Worm (Caenorhabditis elegans) whole organism, young adult: Measurements from ENCODE around the gene F52D1.2.

Experiments
- F10E7.11 ChIP-seq: sonication (generic microtip); optimal IDR thresholded peaks from 2 replicates; lab custom pipeline; 2017; ENCODE audit warnings: mild to moderate bottlenecking, missing genetic modification characterization, moderate library complexity, missing compliant biosample characterization
- F22D6.2 ChIP-seq: sonication (generic microtip); optimal IDR thresholded peaks from 2 replicates; lab custom pipeline; 2016; ENCODE audit warnings: mild to moderate bottlenecking, missing genetic modification characterization, missing compliant biosample characterization
- F23B12.7 ChIP-seq: sonication (generic microtip); optimal IDR thresholded peaks from 2 replicates; lab custom pipeline; 2017; ENCODE audit warnings: missing genetic modification characterization, mild to moderate bottlenecking, missing compliant biosample characterization, antibody characterized with exemption, moderate library complexity; ENCODE audit not compliant: insufficient read depth
- F49E8.2 ChIP-seq: sonication (generic microtip); optimal IDR thresholded peaks from 3 replicates; lab custom pipeline; 2017; ENCODE audit warnings: missing genetic modification characterization, mild to moderate bottlenecking, missing compliant biosample characterization, antibody characterized with exemption, moderate library complexity; ENCODE audit not compliant: insufficient read depth
- F52B5.7 ChIP-seq: sonication (generic microtip); optimal IDR thresholded peaks from 2 replicates; lab custom pipeline; 2016; ENCODE audit warnings: mild to moderate bottlenecking, missing genetic modification characterization, missing compliant biosample characterization
- F55B11.4 ChIP-seq: sonication (generic microtip); optimal IDR thresholded peaks from 2 replicates; lab custom pipeline; 2016; ENCODE audit warnings: missing compliant biosample characterization, missing genetic modification characterization, borderline replicate concordance; ENCODE audit not compliant: insufficient read depth
- T07F8.4 ChIP-seq: sonication (generic microtip); optimal IDR thresholded peaks from 2 replicates; lab custom pipeline; 2016; ENCODE audit warnings: mild to moderate bottlenecking, missing genetic modification characterization, moderate library complexity, missing compliant biosample characterization
- Y67H2A.10 ChIP-seq: fragments of 200-800 bp; sonication (Bioruptor generic); conservative IDR thresholded peaks from 2 replicates; pipeline ENCODE4 v1.3.6; 2022; ENCODE audit warnings: missing genetic modification reagents, missing genetic modification characterization, missing compliant biosample characterization
- Y95B8A.8 ChIP-seq: fragments of 200-800 bp; sonication (Bioruptor generic); IDR thresholded peaks from 2 replicates; pipeline ENCODE4 v1.3.6; 2022; ENCODE audit warnings: missing genetic modification reagents, missing genetic modification characterization, missing compliant biosample characterization
- akir-1 ChIP-seq: fragments of 200-800 bp; sonication (Bioruptor generic); optimal IDR thresholded peaks from 2 replicates; lab custom pipeline; 2018; ENCODE audit warnings: mild to moderate bottlenecking, missing genetic modification characterization, moderate library complexity, missing compliant biosample characterization
- aptf-2 ChIP-seq: fragments of 200-800 bp; sonication (Bioruptor generic); conservative IDR thresholded peaks from 2 replicates; pipeline ENCODE4 v1.3.6; 2022; ENCODE audit warnings: missing genetic modification reagents, missing genetic modification characterization, missing compliant biosample characterization
- aptf-3 ChIP-seq: fragments of 200-800 bp; sonication (Bioruptor generic); IDR thresholded peaks from 2 replicates; pipeline ENCODE4 v1.3.6; 2022; ENCODE audit warnings: missing genetic modification characterization, missing compliant biosample characterization
- attf-5 ChIP-seq: fragments of 200-800 bp; sonication (Bioruptor generic); optimal IDR thresholded peaks from 2 replicates; lab custom pipeline; 2018; ENCODE audit warnings: mild to moderate bottlenecking, missing genetic modification characterization, missing compliant biosample characterization
- bed-2 ChIP-seq: fragments of 200-800 bp; sonication (Bioruptor generic); IDR thresholded peaks from 2 replicates; pipeline ENCODE4 v1.3.6; 2022; ENCODE audit warnings: missing genetic modification reagents, missing genetic modification characterization, missing compliant biosample characterization
- ccch-3 ChIP-seq: fragments of 200-800 bp; sonication (Bioruptor generic); optimal IDR thresholded peaks from 2 replicates; lab custom pipeline; 2018; ENCODE audit warnings: mild to moderate bottlenecking, missing genetic modification characterization, missing compliant biosample characterization
- cebp-1 ChIP-seq, 2 experiments: fragments of 200-800 bp in 1 of 2; sonication (Bioruptor generic) in 1 of 2; sonication (generic microtip) in 1 of 2; IDR thresholded peaks in 1 of 2; optimal IDR thresholded peaks in 1 of 2; 2 replicates each; pipeline versions ENCODE4 v1.3.6 to Lab custom; 2017 to 2022; ENCODE audit warnings: missing compliant biosample characterization in 2 of 2, missing genetic modification characterization in 2 of 2, mild to moderate bottlenecking in 1 of 2, missing genetic modification reagents in 1 of 2, moderate library complexity in 1 of 2
- chd-7 ChIP-seq: sonication (generic microtip); optimal IDR thresholded peaks from 2 replicates; lab custom pipeline; 2016; ENCODE audit warnings: mild to moderate bottlenecking, missing genetic modification characterization, moderate library complexity, missing compliant biosample characterization
- dox-1 ChIP-seq: fragments of 200-800 bp; sonication (Bioruptor generic); IDR thresholded peaks from 2 replicates; pipeline ENCODE4 v1.3.6; 2022; ENCODE audit warnings: missing genetic modification reagents, missing genetic modification characterization, missing compliant biosample characterization
- efl-1 ChIP-seq: fragments of 150-350 bp; optimal IDR thresholded peaks from 2 replicates; lab custom pipeline; 2014; ENCODE audit warnings: missing biosample characterization, missing genetic modification reagents, missing genetic modification characterization
- ekl-4 ChIP-seq: fragments of 200-800 bp; sonication (Bioruptor generic); IDR thresholded peaks from 2 replicates; pipeline ENCODE4 v1.3.6; 2022; ENCODE audit warnings: missing genetic modification reagents, missing genetic modification characterization, missing compliant biosample characterization
- ets-4 ChIP-seq: fragments of 200-800 bp; sonication (Bioruptor generic); optimal IDR thresholded peaks from 2 replicates; lab custom pipeline; 2018; ENCODE audit warnings: mild to moderate bottlenecking, missing genetic modification characterization, missing compliant biosample characterization
- fkh-3 ChIP-seq: sonication (generic microtip); optimal IDR thresholded peaks from 2 replicates; lab custom pipeline; 2016; ENCODE audit warnings: mild to moderate bottlenecking, missing genetic modification characterization, missing compliant biosample characterization
- gei-17 ChIP-seq: fragments of 200-800 bp; sonication (Bioruptor generic); optimal IDR thresholded peaks from 2 replicates; lab custom pipeline; 2018; ENCODE audit warnings: mild to moderate bottlenecking, missing genetic modification characterization, missing compliant biosample characterization
- hlh-12 ChIP-seq: sonication (generic microtip); optimal IDR thresholded peaks from 2 replicates; lab custom pipeline; 2016; ENCODE audit warnings: missing genetic modification characterization, missing compliant biosample characterization
- hmg-1.2 ChIP-seq: fragments of 200-800 bp; sonication (Bioruptor generic); IDR thresholded peaks from 2 replicates; pipeline ENCODE4 v1.3.6; 2022; ENCODE audit warnings: missing genetic modification reagents, missing genetic modification characterization, missing compliant biosample characterization
- hsf-1 ChIP-seq: fragments of 200-800 bp; sonication (Bioruptor generic); IDR thresholded peaks from 2 replicates; pipeline ENCODE4 v1.3.6; 2022; ENCODE audit warnings: missing genetic modification reagents, missing genetic modification characterization, missing compliant biosample characterization
- lin-35 ChIP-seq, 3 experiments: fragments of 150-350 bp in 2 of 3; sonication (generic microtip) in 1 of 3; optimal IDR thresholded peaks; 2 replicates each; lab custom pipeline; 2014 to 2018; ENCODE audit warnings: missing biosample characterization in 3 of 3, missing genetic modification characterization in 3 of 3, missing genetic modification reagents in 3 of 3
- lir-1 ChIP-seq: fragments of 200-800 bp; sonication (Bioruptor generic); conservative IDR thresholded peaks from 2 replicates; pipeline ENCODE4 v1.3.6; 2022; ENCODE audit warnings: missing genetic modification reagents, missing genetic modification characterization, missing compliant biosample characterization
- lsy-27 ChIP-seq: sonication (generic microtip); optimal IDR thresholded peaks from 2 replicates; lab custom pipeline; 2017; ENCODE audit warnings: missing genetic modification characterization, mild to moderate bottlenecking, missing compliant biosample characterization, antibody characterized with exemption, missing genotype, borderline replicate concordance; ENCODE audit not compliant: insufficient read depth
- madf-10 ChIP-seq: sonication (generic microtip); optimal IDR thresholded peaks from 2 replicates; lab custom pipeline; 2016; ENCODE audit warnings: mild to moderate bottlenecking, missing genetic modification characterization, missing compliant biosample characterization
- madf-8 ChIP-seq: fragments of 200-800 bp; sonication (Bioruptor generic); conservative IDR thresholded peaks from 2 replicates; pipeline ENCODE4 v1.3.6; 2022; ENCODE audit warnings: missing genetic modification reagents, missing genetic modification characterization, missing compliant biosample characterization
- nhr-120 ChIP-seq: fragments of 200-800 bp; sonication (Bioruptor generic); IDR thresholded peaks from 2 replicates; pipeline ENCODE4 v1.3.6; 2022; ENCODE audit warnings: missing genetic modification characterization, missing compliant biosample characterization
- pbrm-1 ChIP-seq: fragments of 200-800 bp; sonication (Bioruptor generic); IDR thresholded peaks from 2 replicates; pipeline ENCODE4 v1.3.6; 2022; ENCODE audit warnings: missing genetic modification reagents, missing genetic modification characterization, missing compliant biosample characterization
- pha-4 ChIP-seq: fragments of 150-350 bp; sonication (generic microtip); optimal IDR thresholded peaks from 2 replicates; lab custom pipeline; 2014; ENCODE audit warnings: missing biosample characterization, missing genetic modification reagents, missing genetic modification characterization
- rec-8 ChIP-seq, 2 experiments: sonication (generic microtip); optimal IDR thresholded peaks; 2 replicates each; lab custom pipeline; 2016; ENCODE audit warnings: mild to moderate bottlenecking in 2 of 2, missing genetic modification characterization in 2 of 2, missing genetic modification reagents in 2 of 2, missing genotype in 2 of 2, missing biosample characterization in 1 of 2, missing compliant biosample characterization in 1 of 2, moderate library complexity in 1 of 2
- sdz-38 ChIP-seq: sonication (generic microtip); optimal IDR thresholded peaks from 2 replicates; lab custom pipeline; 2016; ENCODE audit warnings: missing genotype, missing genetic modification characterization, missing compliant biosample characterization
- snpc-4 ChIP-seq, 5 experiments: fragments of 150-350 bp in 1 of 5; sonication (generic microtip) in 4 of 5; optimal IDR thresholded peaks; 2 replicates each; lab custom pipeline; 2014 to 2018; ENCODE audit warnings: missing genetic modification characterization in 5 of 5, missing biosample characterization in 3 of 5, antibody characterized with exemption in 2 of 5, mild to moderate bottlenecking in 2 of 5, missing compliant biosample characterization in 2 of 5, missing genotype in 2 of 5, moderate library complexity in 2 of 5, missing genetic modification reagents in 1 of 5
- somi-1 ChIP-seq: fragments of 200-800 bp; sonication (Bioruptor generic); optimal IDR thresholded peaks from 2 replicates; lab custom pipeline; 2018; ENCODE audit warnings: mild to moderate bottlenecking, missing genetic modification characterization, missing compliant biosample characterization
- tbp1 ChIP-seq: fragments of 200-800 bp; sonication (Bioruptor generic); optimal IDR thresholded peaks from 2 replicates; lab custom pipeline; 2018; ENCODE audit warnings: mild to moderate bottlenecking, missing genetic modification characterization, missing compliant biosample characterization
- tlf-1 ChIP-seq: fragments of 200-800 bp; sonication (Bioruptor generic); optimal IDR thresholded peaks from 2 replicates; lab custom pipeline; 2018; ENCODE audit warnings: mild to moderate bottlenecking, missing genetic modification characterization, missing compliant biosample characterization
- zfh-2 ChIP-seq: fragments of 200-800 bp; sonication (Bioruptor generic); conservative IDR thresholded peaks from 2 replicates; pipeline ENCODE4 v1.3.6; 2022; ENCODE audit warnings: missing genetic modification reagents, missing genetic modification characterization, missing compliant biosample characterization
- zim-3 ChIP-seq: sonication (generic microtip); optimal IDR thresholded peaks from 2 replicates; lab custom pipeline; 2017; ENCODE audit warnings: mild to moderate bottlenecking, missing genetic modification characterization, moderate library complexity, missing compliant biosample characterization
- ztf-18 ChIP-seq: sonication (generic microtip); optimal IDR thresholded peaks from 2 replicates; lab custom pipeline; 2016; ENCODE audit warnings: missing genotype, mild to moderate bottlenecking, missing genetic modification characterization, missing compliant biosample characterization
- ztf-22 ChIP-seq: fragments of 200-800 bp; sonication (Bioruptor generic); optimal IDR thresholded peaks from 2 replicates; lab custom pipeline; 2018; ENCODE audit warnings: mild to moderate bottlenecking, missing genetic modification characterization, moderate library complexity, missing compliant biosample characterization
- ztf-26 ChIP-seq: sonication (generic microtip); optimal IDR thresholded peaks from 2 replicates; lab custom pipeline; 2017; ENCODE audit warnings: missing genetic modification characterization, missing compliant biosample characterization

The F52D1.2 gene

ce11 chrX:410073-410572 is 39.9 kb downstream of the F52D1.2 start (continued):
- peak; percentile 69 for TF ChIP-seq tlf-1
- TF ChIP-seq aptf-3 (GFP tag; lab: Robert Waterston, UW) = peak; percentile 92; the same call in 1 of the 2 replicates
- no peak for TF ChIP-seq hlh-12 (tag; lab: Kevin White, UChicago)
- TF ChIP-seq F23B12.7 (tag; lab: Kevin White, UChicago) = peak; percentile 58
- TF ChIP-seq pbrm-1 (GFP tag; lab: Robert Waterston, UW) = peak; percentile 73; the same call in 1 of the 2 replicates
- no peak for TF ChIP-seq ccch-3 (GFP tag; lab: Kevin White, UChicago)
- 0 out of 2 replicates have a peak, but pooled peaks have one; percentile 18 for TF ChIP-seq lir-1 (GFP tag; lab: Robert Waterston, UW)
- TF ChIP-seq snpc-4 (GFP tag; optimal IDR thresholded peaks at IDR 0.05; lab: Kevin White, UChicago) = peak; percentile 58
- TF ChIP-seq snpc-4 (tag; optimal IDR thresholded peaks at IDR 0.05; lab: Kevin White, UChicago) = peak in 3 of 4 experiments; percentile 45 to 78 (median 54)
- TF ChIP-seq hsf-1 = no peak
- TF ChIP-seq Y67H2A.10 (GFP tag; lab: Robert Waterston, UW) = no peak
- TF ChIP-seq aptf-2 (GFP tag; lab: Robert Waterston, UW) = no peak
- TF ChIP-seq F55B11.4 (tag; lab: Kevin White, UChicago) = no peak
- TF ChIP-seq lsy-27 (tag; lab: Kevin White, UChicago) = no peak
- peak; percentile 74 for TF ChIP-seq T07F8.4 (tag; lab: Kevin White, UChicago)
- TF ChIP-seq F22D6.2 = peak; percentile 83
- peak; percentile 76 for TF ChIP-seq somi-1 (GFP tag; lab: Kevin White, UChicago)
- peak; percentile 50 for TF ChIP-seq ztf-18
- peak; percentile 71; the same call in 1 of the 2 replicates for TF ChIP-seq bed-2 (GFP tag; lab: Robert Waterston, UW)
- TF ChIP-seq rec-8 (tag; optimal IDR thresholded peaks at IDR 0.05; lab: Kevin White, UChicago) = peak; percentile 46 to 84
- TF ChIP-seq madf-8 = no peak
- TF ChIP-seq pha-4 = no peak
- TF ChIP-seq ekl-4 = peak; percentile 50; the same call in 1 of the 2 replicates
- peak; percentile 95 for TF ChIP-seq ztf-26
- TF ChIP-seq hmg-1.2 (GFP tag; lab: Robert Waterston, UW) = peak; percentile 89
- peak; percentile 53 for TF ChIP-seq zim-3 (tag; lab: Kevin White, UChicago)
- peak; percentile 32 for TF ChIP-seq ztf-22 (GFP tag; lab: Kevin White, UChicago)
- peak; percentile 78 for TF ChIP-seq fkh-3 (tag; lab: Kevin White, UChicago)
- TF ChIP-seq attf-5 (GFP tag; lab: Kevin White, UChicago) = peak; percentile 55
- peak; percentile 91 for TF ChIP-seq madf-10 (tag; lab: Kevin White, UChicago)
- TF ChIP-seq zfh-2 (GFP tag; lab: Robert Waterston, UW) = peak; percentile 92
- no peak for TF ChIP-seq efl-1 (GFP tag; lab: Kevin White, UChicago)
- no peak for TF ChIP-seq sdz-38 (tag; lab: Kevin White, UChicago)
- no peak for TF ChIP-seq akir-1 (GFP tag; lab: Kevin White, UChicago)
- TF ChIP-seq lin-35 (GFP tag; optimal IDR thresholded peaks at IDR 0.05; lab: Kevin White, UChicago) = peak in 1 of 3 experiments; percentile 82
- TF ChIP-seq Y95B8A.8 (GFP tag; lab: Robert Waterston, UW) = peak; percentile 38; the same call in 1 of the 2 replicates
- peak; percentile 31 for TF ChIP-seq F49E8.2 (tag; lab: Kevin White, UChicago)
- TF ChIP-seq tbp1 (GFP tag; lab: Kevin White, UChicago) = peak; percentile 96
- peak; percentile 95 for TF ChIP-seq gei-17 (GFP tag; lab: Kevin White, UChicago)
- TF ChIP-seq F52B5.7 (tag; lab: Kevin White, UChicago) = peak; percentile 33
- TF ChIP-seq chd-7 (tag; lab: Kevin White, UChicago) = peak; percentile 89
- TF ChIP-seq ets-4 (GFP tag; lab: Kevin White, UChicago) = no peak
- peak; percentile 96 for TF ChIP-seq dox-1
- TF ChIP-seq cebp-1 (GFP tag; IDR thresholded peaks at IDR 0.05; lab: Robert Waterston, UW) = peak; percentile 61; the same call in 1 of the 2 replicates
- TF ChIP-seq cebp-1 (tag; optimal IDR thresholded peaks at IDR 0.05; lab: Kevin White, UChicago) = peak; percentile 91
- TF ChIP-seq F10E7.11 (tag; lab: Kevin White, UChicago) = peak; percentile 82
- TF ChIP-seq nhr-120 (GFP tag; lab: Robert Waterston, UW) = 0 out of 2 replicates have a peak, but pooled peaks have one; percentile 50
